Worm (Caenorhabditis elegans) whole organism, L1 larva: ENCODE data around the gene F43G6.16.

Experiments used
- C04F5.9 ChIP-seq: sonication (generic microtip); optimal IDR thresholded peaks from 2 replicates; lab custom pipeline; 2016; ENCODE audit warnings: missing genetic modification characterization, missing compliant biosample characterization
- F16B12.6 ChIP-seq: fragments of 150-350 bp; optimal IDR thresholded peaks from 2 replicates; lab custom pipeline; 2014; ENCODE audit warnings: missing biosample characterization, missing genetic modification characterization
- aha-1 ChIP-seq: fragments of 150-350 bp; optimal IDR thresholded peaks from 2 replicates; lab custom pipeline; 2014; ENCODE audit warnings: missing biosample characterization, missing genetic modification characterization
- ama-1 ChIP-seq: fragments of 150-350 bp; optimal IDR thresholded peaks from 2 replicates; lab custom pipeline; 2014
- blmp-1 ChIP-seq: fragments of 150-350 bp; optimal IDR thresholded peaks from 2 replicates; lab custom pipeline; 2014; ENCODE audit warnings: missing biosample characterization, missing genetic modification characterization
- ceh-8 ChIP-seq: fragments of 200-800 bp; sonication (Bioruptor generic); optimal IDR thresholded peaks from 2 replicates; lab custom pipeline; 2018; ENCODE audit warnings: mild to moderate bottlenecking, missing genetic modification characterization, moderate library complexity, missing compliant biosample characterization
- ceh-82 ChIP-seq, 3 experiments: fragments of 150-350 bp in 1 of 3; sonication (generic microtip) in 2 of 3; optimal IDR thresholded peaks; 2 replicates each; lab custom pipeline; 2014 to 2017; ENCODE audit warnings: missing biosample characterization in 3 of 3, missing genetic modification characterization in 3 of 3
- ceh-90 ChIP-seq: sonication (generic microtip); optimal IDR thresholded peaks from 2 replicates; lab custom pipeline; 2016; ENCODE audit warnings: missing genetic modification characterization, missing compliant biosample characterization
- ces-1 ChIP-seq: fragments of 150-350 bp; optimal IDR thresholded peaks from 2 replicates; lab custom pipeline; 2014; ENCODE audit warnings: missing biosample characterization, missing genetic modification reagents, missing genetic modification characterization
- dpl-1 ChIP-seq, 3 experiments: fragments of 150-350 bp in 2 of 3; sonication (generic microtip) in 1 of 3; optimal IDR thresholded peaks; 2 replicates each; lab custom pipeline; 2014 to 2017; ENCODE audit warnings: missing biosample characterization in 3 of 3, missing genetic modification characterization in 3 of 3, missing genetic modification reagents in 3 of 3
- efl-1 ChIP-seq, 4 experiments: fragments of 150-350 bp; optimal IDR thresholded peaks in 3 of 4; peaks in 1 of 4; 1 replicate in 1 of 4; 2 replicates in 3 of 4; lab custom pipeline; 2014; ENCODE audit warnings: missing biosample characterization in 2 of 4, missing genetic modification characterization in 2 of 4, missing genetic modification reagents in 2 of 4
- efl-3 ChIP-seq: fragments of 200-800 bp; sonication (Bioruptor generic); optimal IDR thresholded peaks from 2 replicates; lab custom pipeline; 2018; ENCODE audit warnings: mild to moderate bottlenecking, missing genetic modification characterization, missing compliant biosample characterization
- elt-2 ChIP-seq: sonication (generic microtip); optimal IDR thresholded peaks from 2 replicates; lab custom pipeline; 2016; ENCODE audit warnings: missing genetic modification characterization, mild to moderate bottlenecking, inconsistent platforms, missing compliant biosample characterization, missing genetic modification reagents
- fkh-10 ChIP-seq: sonication (generic microtip); optimal IDR thresholded peaks from 2 replicates; lab custom pipeline; 2017; ENCODE audit warnings: missing biosample characterization, missing genetic modification reagents, missing genetic modification characterization
- fkh-4 ChIP-seq: sonication (generic microtip); optimal IDR thresholded peaks from 2 replicates; lab custom pipeline; 2016; ENCODE audit warnings: missing compliant biosample characterization, missing genetic modification characterization, borderline replicate concordance
- fos-1 ChIP-seq: fragments of 150-350 bp; optimal IDR thresholded peaks from 2 replicates; lab custom pipeline; 2014; ENCODE audit warnings: missing biosample characterization, missing genetic modification characterization
- hlh-17 ChIP-seq: fragments of 200-800 bp; sonication (Bioruptor generic); optimal IDR thresholded peaks from 2 replicates; lab custom pipeline; 2018; ENCODE audit warnings: missing genetic modification characterization, mild to moderate bottlenecking, missing compliant biosample characterization, moderate library complexity, borderline replicate concordance
- hlh-4 ChIP-seq: sonication (generic microtip); optimal IDR thresholded peaks from 2 replicates; lab custom pipeline; 2016; ENCODE audit warnings: mild to moderate bottlenecking, missing genetic modification characterization, missing compliant biosample characterization
- hpl-2 ChIP-seq: fragments of 150-350 bp; optimal IDR thresholded peaks from 2 replicates; lab custom pipeline; 2014; ENCODE audit warnings: missing biosample characterization, missing genetic modification reagents, missing genetic modification characterization
- isw-1 ChIP-seq: fragments of 200-800 bp; sonication (Bioruptor generic); IDR thresholded peaks from 2 replicates; pipeline ENCODE4 v1.3.6; 2022; ENCODE audit warnings: missing genetic modification characterization, missing compliant biosample characterization
- lin-14 ChIP-seq: fragments of 200-800 bp; sonication (Bioruptor generic); optimal IDR thresholded peaks from 2 replicates; lab custom pipeline; 2018; ENCODE audit warnings: mild to moderate bottlenecking, missing genetic modification characterization, moderate library complexity, missing compliant biosample characterization
- lin-15B ChIP-seq: fragments of 150-350 bp; sonication (generic microtip); optimal IDR thresholded peaks from 3 replicates; lab custom pipeline; 2014; ENCODE audit warnings: missing biosample characterization, missing genetic modification characterization
- lin-35 ChIP-seq, 2 experiments: fragments of 150-350 bp; optimal IDR thresholded peaks; 2 replicates each; lab custom pipeline; 2014; ENCODE audit warnings: missing biosample characterization in 2 of 2, missing genetic modification characterization in 2 of 2, missing genetic modification reagents in 2 of 2
- lin-39 ChIP-seq: fragments of 150-350 bp; optimal IDR thresholded peaks from 2 replicates; lab custom pipeline; 2014; ENCODE audit warnings: missing biosample characterization, missing genetic modification reagents, missing genetic modification characterization
- lsy-2 ChIP-seq, 2 experiments: fragments of 150-350 bp; optimal IDR thresholded peaks; 2 replicates each; lab custom pipeline; 2014; ENCODE audit warnings: missing biosample characterization in 2 of 2, missing genetic modification characterization in 2 of 2
- nhr-11 ChIP-seq: fragments of 150-350 bp; optimal IDR thresholded peaks from 2 replicates; lab custom pipeline; 2014; ENCODE audit warnings: missing biosample characterization, missing genetic modification characterization
- nhr-12 ChIP-seq: sonication (generic microtip); optimal IDR thresholded peaks from 2 replicates; lab custom pipeline; 2017; ENCODE audit warnings: missing biosample characterization, missing genetic modification characterization
- nhr-20 ChIP-seq: sonication (generic microtip); optimal IDR thresholded peaks from 2 replicates; lab custom pipeline; 2016; ENCODE audit warnings: mild to moderate bottlenecking, missing genetic modification characterization, missing compliant biosample characterization
- nhr-28 ChIP-seq: fragments of 150-350 bp; optimal IDR thresholded peaks from 2 replicates; lab custom pipeline; 2014; ENCODE audit warnings: missing biosample characterization, missing genetic modification characterization
- nhr-47 ChIP-seq: sonication (generic microtip); optimal IDR thresholded peaks from 2 replicates; lab custom pipeline; 2016; ENCODE audit warnings: mild to moderate bottlenecking, missing genetic modification characterization, moderate library complexity, missing compliant biosample characterization
- nhr-71 ChIP-seq: sonication (generic microtip); optimal IDR thresholded peaks from 2 replicates; lab custom pipeline; 2016; ENCODE audit warnings: mild to moderate bottlenecking, missing genetic modification characterization, moderate library complexity, missing compliant biosample characterization
- nhr-76 ChIP-seq: sonication (generic microtip); optimal IDR thresholded peaks from 2 replicates; lab custom pipeline; 2017; ENCODE audit warnings: missing biosample characterization, missing genetic modification characterization
- nhr-84 ChIP-seq: sonication (generic microtip); optimal IDR thresholded peaks from 2 replicates; lab custom pipeline; 2017; ENCODE audit warnings: missing biosample characterization, missing genetic modification characterization
- pag-3 ChIP-seq: sonication (generic microtip); optimal IDR thresholded peaks from 2 replicates; lab custom pipeline; 2017; ENCODE audit warnings: missing genetic modification characterization, mild to moderate bottlenecking, missing compliant biosample characterization, antibody characterized with exemption, borderline replicate concordance; ENCODE audit not compliant: insufficient read depth
- pax-3 ChIP-seq: fragments of 200-800 bp; sonication (Bioruptor generic); optimal IDR thresholded peaks from 2 replicates; lab custom pipeline; 2018; ENCODE audit warnings: mild to moderate bottlenecking, missing genetic modification characterization, moderate library complexity, missing compliant biosample characterization
- skn-1 ChIP-seq: fragments of 150-350 bp; optimal IDR thresholded peaks from 2 replicates; lab custom pipeline; 2014; ENCODE audit warnings: missing biosample characterization, missing genetic modification characterization
- snpc-4 ChIP-seq: fragments of 150-350 bp; optimal IDR thresholded peaks from 2 replicates; lab custom pipeline; 2014; ENCODE audit warnings: missing biosample characterization, missing genetic modification characterization
- sptf-1 ChIP-seq: fragments of 150-350 bp; optimal IDR thresholded peaks from 2 replicates; lab custom pipeline; 2014; ENCODE audit warnings: missing biosample characterization, missing genetic modification characterization
- sup-37 ChIP-seq: fragments of 200-800 bp; sonication (Bioruptor generic); optimal IDR thresholded peaks from 2 replicates; lab custom pipeline; 2018; ENCODE audit warnings: mild to moderate bottlenecking, missing genetic modification characterization, missing compliant biosample characterization
- swsn-7 ChIP-seq: sonication (generic microtip); optimal IDR thresholded peaks from 2 replicates; lab custom pipeline; 2016; ENCODE audit warnings: missing genetic modification characterization, missing compliant biosample characterization
- tbx-2 ChIP-seq: sonication (generic microtip); optimal IDR thresholded peaks from 2 replicates; lab custom pipeline; 2016; ENCODE audit warnings: missing genetic modification characterization, missing compliant biosample characterization
- tlp-1 ChIP-seq: fragments of 150-350 bp; optimal IDR thresholded peaks from 2 replicates; lab custom pipeline; 2014; ENCODE audit warnings: missing biosample characterization, missing genetic modification characterization
- unc-130 ChIP-seq: fragments of 150-350 bp; optimal IDR thresholded peaks from 2 replicates; lab custom pipeline; 2017; ENCODE audit warnings: missing biosample characterization, missing genetic modification characterization, inconsistent platforms
- unc-98 ChIP-seq: fragments of 200-800 bp; sonication (Bioruptor generic); IDR thresholded peaks from 2 replicates; pipeline ENCODE4 v1.3.6; 2022; ENCODE audit warnings: missing genetic modification characterization, missing compliant biosample characterization
- vab-15 ChIP-seq: sonication (generic microtip); optimal IDR thresholded peaks from 2 replicates; lab custom pipeline; 2017; ENCODE audit warnings: missing genotype, mild to moderate bottlenecking, missing genetic modification characterization, missing compliant biosample characterization
- zag-1 ChIP-seq: fragments of 150-350 bp; optimal IDR thresholded peaks from 2 replicates; lab custom pipeline; 2014; ENCODE audit warnings: missing biosample characterization, missing genetic modification characterization
- zip-4 ChIP-seq: fragments of 200-800 bp; sonication (Bioruptor generic); optimal IDR thresholded peaks from 2 replicates; lab custom pipeline; 2018; ENCODE audit warnings: mild to moderate bottlenecking, missing genetic modification characterization, moderate library complexity, missing compliant biosample characterization
- ztf-11 ChIP-seq, 2 experiments: sonication (generic microtip); optimal IDR thresholded peaks; 2 replicates each; lab custom pipeline; 2016 to 2017; ENCODE audit warnings: missing genetic modification characterization in 2 of 2, missing biosample characterization in 1 of 2, missing compliant biosample characterization in 1 of 2

The F43G6.16 gene

DNA sequence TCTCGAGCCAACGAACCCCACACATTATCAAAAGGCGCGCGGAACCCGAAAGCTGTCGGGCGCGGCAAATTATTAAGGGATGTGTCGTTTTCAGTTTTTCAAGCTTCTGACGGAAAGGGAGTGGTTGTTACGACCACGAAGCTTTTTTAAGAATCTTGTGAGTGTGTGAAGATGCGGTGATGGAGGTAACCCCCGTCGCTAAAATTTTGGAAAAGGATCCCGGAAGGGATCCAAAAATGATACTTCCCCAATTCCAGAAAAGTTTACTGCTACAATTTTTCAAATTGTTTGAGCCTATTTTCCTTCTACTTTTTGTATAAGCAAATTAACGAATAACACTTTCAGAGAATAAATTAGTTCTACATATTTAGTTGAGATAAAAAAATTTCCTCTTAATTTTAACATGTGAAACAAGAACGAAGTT is 25.7 kb downstream of the F43G6.16 start (continued):
- TF ChIP-seq lin-35 (GFP tag; optimal IDR thresholded peaks at IDR 0.05; lab: Kevin White, UChicago) (peak; percentile 31 to 47), snpc-4 (tag; lab: Kevin White, UChicago) (peak; percentile 55), ces-1 (no peak), unc-98 (GFP tag; lab: Robert Waterston, UW) (no peak), nhr-11 (tag; lab: Kevin White, UChicago) (no peak), lin-14 (GFP tag; lab: Kevin White, UChicago) (no peak), tbx-2 (tag; lab: Kevin White, UChicago) (no peak), F16B12.6 (no peak), efl-1 (optimal IDR thresholded peaks at IDR 0.05; lab: Kevin White, UChicago) (no peak), efl-1 (GFP tag; optimal IDR thresholded peaks at IDR 0.05 in 1 of 2; lab: Kevin White, UChicago) (peak in 1 of 2 experiments; percentile 20)

ce11 chrII:11753186-11753585 is 29.2 kb downstream of the F43G6.16 start:
- TF ChIP-seq snpc-4 (tag; lab: Kevin White, UChicago) (peak; percentile 77), skn-1 (tag; lab: Kevin White, UChicago) (no peak)

DNA sequence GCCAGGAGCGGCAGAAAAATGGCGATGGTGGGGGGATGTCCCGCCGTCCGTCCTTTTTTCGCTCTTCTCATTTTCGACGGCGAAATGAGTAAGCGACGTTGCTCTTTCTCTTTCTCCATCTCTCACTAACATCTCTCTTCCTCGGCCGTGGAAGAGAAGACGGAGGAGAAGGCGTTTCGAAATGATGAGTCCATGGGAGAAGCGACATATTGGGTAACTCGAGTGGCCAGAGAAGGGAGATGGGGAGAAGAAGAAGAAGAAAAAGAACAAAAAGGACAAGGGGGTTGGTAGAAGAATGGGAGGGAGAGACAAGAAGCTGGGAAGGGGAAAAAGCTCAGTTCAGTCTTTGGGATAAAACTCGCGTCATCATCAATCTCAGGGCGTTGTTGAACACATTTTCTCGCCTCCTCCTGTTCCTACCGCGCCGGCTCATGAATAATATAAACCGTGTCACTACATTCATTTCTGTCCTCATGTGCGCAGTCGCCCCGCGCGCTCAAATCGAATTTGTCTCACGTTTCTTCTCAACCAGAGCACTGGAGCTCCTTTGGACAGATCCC is 30.7 kb downstream of the F43G6.16 start:
- TF ChIP-seq pag-3 (tag; lab: Kevin White, UChicago) (no peak), nhr-76 (tag; lab: Kevin White, UChicago) (no peak), lsy-2 (tag; optimal IDR thresholded peaks at IDR 0.05; lab: Kevin White, UChicago) (peak in 1 of 2 experiments; percentile 37), fkh-10 (GFP tag; lab: Kevin White, UChicago) (peak; percentile 65), ceh-90 (tag; lab: Kevin White, UChicago) (no peak), hlh-17 (GFP tag; lab: Kevin White, UChicago) (no peak), aha-1 (no peak), lin-14 (GFP tag; lab: Kevin White, UChicago) (peak; percentile 80), isw-1 (GFP tag; lab: Robert Waterston, UW) (peak; percentile 3; the same call in 1 of the 2 replicates), ama-1 (lab: Kevin White, UChicago) (no peak), tbx-2 (tag; lab: Kevin White, UChicago) (peak; percentile 36), ceh-82 (tag; optimal IDR thresholded peaks at IDR 0.05; lab: Kevin White, UChicago) (peak; percentile 8 to 70 (median 33)), fos-1 (no peak), vab-15 (tag; lab: Kevin White, UChicago) (no peak), elt-2 (tag; lab: Kevin White, UChicago) (no peak), fkh-4 (no peak), nhr-28 (no peak), dpl-1 (GFP tag; optimal IDR thresholded peaks at IDR 0.05; lab: Kevin White, UChicago) (no peak), skn-1 (tag; lab: Kevin White, UChicago) (peak; percentile 31), efl-3 (GFP tag; lab: Kevin White, UChicago) (no peak), zag-1 (tag; lab: Kevin White, UChicago) (no peak), nhr-20 (tag; lab: Kevin White, UChicago) (no peak), ztf-11 (tag; optimal IDR thresholded peaks at IDR 0.05; lab: Kevin White, UChicago) (peak in 1 of 2 experiments; percentile 1), C04F5.9 (no peak), lin-15B (tag; lab: Kevin White, UChicago) (no peak), tlp-1 (tag; lab: Kevin White, UChicago) (no peak), ceh-8 (GFP tag; lab: Kevin White, UChicago) (no peak), sptf-1 (no peak), nhr-47 (tag; lab: Kevin White, UChicago) (peak; percentile 21), nhr-11 (tag; lab: Kevin White, UChicago) (no peak), nhr-71 (tag; lab: Kevin White, UChicago) (peak; percentile 35), sup-37 (GFP tag; lab: Kevin White, UChicago) (no peak), blmp-1 (tag; lab: Kevin White, UChicago) (no peak), hlh-4 (no peak), swsn-7 (no peak), nhr-84 (tag; lab: Kevin White, UChicago) (no peak), zip-4 (no peak), unc-130 (no peak), pax-3 (no peak), hpl-2 (GFP tag; lab: Kevin White, UChicago) (no peak), lin-39 (tag; lab: Kevin White, UChicago) (no peak), nhr-12 (tag; lab: Kevin White, UChicago) (no peak)
